Worm (Caenorhabditis elegans) whole organism, late embryonic: ENCODE data around the gene sre-20.

ENCODE experiments used
- C38D4.7 ChIP-seq: fragments of 200-800 bp; sonication (Bioruptor generic); optimal IDR thresholded peaks from 2 replicates; lab custom pipeline; 2018; ENCODE audit warnings: mild to moderate bottlenecking, missing genetic modification characterization, moderate library complexity, missing compliant biosample characterization
- F13H6.1 ChIP-seq: sonication (generic microtip); optimal IDR thresholded peaks from 2 replicates; lab custom pipeline; 2016; ENCODE audit warnings: missing genetic modification characterization, missing compliant biosample characterization
- K02D7.2 ChIP-seq: sonication (generic microtip); optimal IDR thresholded peaks from 2 replicates; lab custom pipeline; 2017; ENCODE audit warnings: mild to moderate bottlenecking, missing genetic modification characterization, missing compliant biosample characterization
- T23F11.4 ChIP-seq: fragments of 200-800 bp; sonication (Bioruptor generic); optimal IDR thresholded peaks from 2 replicates; lab custom pipeline; 2018; ENCODE audit warnings: mild to moderate bottlenecking, missing genetic modification characterization, missing compliant biosample characterization
- Y22D7AL.16 ChIP-seq: sonication (generic microtip); optimal IDR thresholded peaks from 2 replicates; lab custom pipeline; 2016; ENCODE audit warnings: missing genetic modification characterization, missing compliant biosample characterization
- ahr-1 ChIP-seq: sonication (generic microtip); optimal IDR thresholded peaks from 2 replicates; lab custom pipeline; 2016; ENCODE audit warnings: missing genetic modification characterization, missing compliant biosample characterization
- ceh-14 ChIP-seq: sonication (generic microtip); optimal IDR thresholded peaks from 2 replicates; lab custom pipeline; 2016; ENCODE audit warnings: missing genotype, missing genetic modification characterization, missing compliant biosample characterization
- ceh-18 ChIP-seq: sonication (generic microtip); optimal IDR thresholded peaks from 2 replicates; lab custom pipeline; 2016; ENCODE audit warnings: missing genetic modification characterization, missing compliant biosample characterization
- ceh-19 ChIP-seq: fragments of 200-800 bp; sonication (Bioruptor generic); optimal IDR thresholded peaks from 2 replicates; lab custom pipeline; 2018; ENCODE audit warnings: mild to moderate bottlenecking, missing genetic modification characterization, missing compliant biosample characterization
- ceh-2 ChIP-seq: sonication (generic microtip); optimal IDR thresholded peaks from 2 replicates; lab custom pipeline; 2016; ENCODE audit warnings: missing genotype, missing genetic modification characterization, missing compliant biosample characterization
- ceh-22 ChIP-seq: sonication (generic microtip); optimal IDR thresholded peaks from 2 replicates; lab custom pipeline; 2017; ENCODE audit warnings: missing biosample characterization, missing genetic modification characterization
- ceh-24 ChIP-seq: sonication (generic microtip); optimal IDR thresholded peaks from 2 replicates; lab custom pipeline; 2016; ENCODE audit warnings: mild to moderate bottlenecking, missing genetic modification characterization, missing compliant biosample characterization
- ceh-31 ChIP-seq: sonication (generic microtip); optimal IDR thresholded peaks from 2 replicates; lab custom pipeline; 2016; ENCODE audit warnings: missing genetic modification characterization, missing compliant biosample characterization
- ceh-45 ChIP-seq: fragments of 200-800 bp; sonication (Bioruptor generic); IDR thresholded peaks from 2 replicates; pipeline ENCODE4 v1.3.6; 2022; ENCODE audit warnings: missing genetic modification reagents, missing genetic modification characterization, missing compliant biosample characterization
- ceh-48 ChIP-seq: sonication (generic microtip); optimal IDR thresholded peaks from 2 replicates; lab custom pipeline; 2016; ENCODE audit warnings: missing genetic modification characterization, inconsistent platforms, missing compliant biosample characterization
- ceh-6 ChIP-seq: fragments of 200-800 bp; sonication (Bioruptor generic); optimal IDR thresholded peaks from 2 replicates; lab custom pipeline; 2018; ENCODE audit warnings: mild to moderate bottlenecking, missing genetic modification characterization, missing compliant biosample characterization
- ceh-9 ChIP-seq: sonication (generic microtip); optimal IDR thresholded peaks from 2 replicates; lab custom pipeline; 2016; ENCODE audit warnings: mild to moderate bottlenecking, missing genetic modification characterization, inconsistent platforms, missing compliant biosample characterization
- elt-2 ChIP-seq: sonication (generic microtip); optimal IDR thresholded peaks from 2 replicates; lab custom pipeline; 2016; ENCODE audit warnings: missing genetic modification reagents, missing genetic modification characterization, missing compliant biosample characterization
- ets-4 ChIP-seq: sonication (generic microtip); optimal IDR thresholded peaks from 2 replicates; lab custom pipeline; 2016; ENCODE audit warnings: missing genetic modification characterization, missing compliant biosample characterization
- eyg-1 ChIP-seq: sonication (generic microtip); optimal IDR thresholded peaks from 2 replicates; lab custom pipeline; 2016; ENCODE audit warnings: missing genotype, missing genetic modification characterization, missing compliant biosample characterization
- fax-1 ChIP-seq: sonication (generic microtip); optimal IDR thresholded peaks from 2 replicates; lab custom pipeline; 2016; ENCODE audit warnings: missing genotype, missing genetic modification characterization, missing compliant biosample characterization
- gmeb-2 ChIP-seq: sonication (generic microtip); optimal IDR thresholded peaks from 2 replicates; lab custom pipeline; 2016; ENCODE audit warnings: missing genetic modification characterization, inconsistent platforms, missing compliant biosample characterization
- hlh-15 ChIP-seq: sonication (generic microtip); optimal IDR thresholded peaks from 2 replicates; lab custom pipeline; 2016; ENCODE audit warnings: missing genetic modification characterization, missing compliant biosample characterization
- hlh-6 ChIP-seq: sonication (generic microtip); optimal IDR thresholded peaks from 2 replicates; lab custom pipeline; 2016; ENCODE audit warnings: missing genotype, missing genetic modification characterization, missing compliant biosample characterization
- hlh-8 ChIP-seq: sonication (generic microtip); optimal IDR thresholded peaks from 2 replicates; lab custom pipeline; 2016; ENCODE audit warnings: missing genotype, missing genetic modification characterization, missing compliant biosample characterization
- lim-6 ChIP-seq: sonication (generic microtip); optimal IDR thresholded peaks from 2 replicates; lab custom pipeline; 2016; ENCODE audit warnings: missing genetic modification characterization, missing compliant biosample characterization
- nfya-1 ChIP-seq: sonication (generic microtip); optimal IDR thresholded peaks from 2 replicates; lab custom pipeline; 2017; ENCODE audit warnings: missing genetic modification characterization, mild to moderate bottlenecking, missing compliant biosample characterization, antibody characterized with exemption, moderate library complexity
- nhr-11 ChIP-seq: fragments of 150-350 bp; optimal IDR thresholded peaks from 2 replicates; lab custom pipeline; 2014; ENCODE audit warnings: missing biosample characterization, missing genetic modification characterization
- nhr-232 ChIP-seq: sonication (generic microtip); optimal IDR thresholded peaks from 2 replicates; lab custom pipeline; 2016; ENCODE audit warnings: missing genetic modification characterization, missing compliant biosample characterization
- npax-4 ChIP-seq: sonication (generic microtip); optimal IDR thresholded peaks from 2 replicates; lab custom pipeline; 2016; ENCODE audit warnings: missing genetic modification characterization, missing compliant biosample characterization
- odd-2 ChIP-seq: sonication (generic microtip); optimal IDR thresholded peaks from 2 replicates; lab custom pipeline; 2017; ENCODE audit warnings: antibody characterized with exemption, mild to moderate bottlenecking, missing genetic modification characterization, missing compliant biosample characterization
- pag-3 ChIP-seq: sonication (generic microtip); optimal IDR thresholded peaks from 2 replicates; lab custom pipeline; 2016; ENCODE audit warnings: missing compliant biosample characterization, missing genetic modification characterization, borderline replicate concordance
- pat-9 ChIP-seq: fragments of 200-800 bp; sonication (Bioruptor generic); optimal IDR thresholded peaks from 2 replicates; lab custom pipeline; 2018; ENCODE audit warnings: mild to moderate bottlenecking, missing genetic modification characterization, moderate library complexity, missing compliant biosample characterization
- pax-1 ChIP-seq: fragments of 150-350 bp; optimal IDR thresholded peaks from 2 replicates; lab custom pipeline; 2014; ENCODE audit warnings: missing biosample characterization, missing genetic modification characterization
- pha-4 ChIP-seq: fragments of 150-350 bp; optimal IDR thresholded peaks from 2 replicates; lab custom pipeline; 2018; ENCODE audit warnings: missing biosample characterization, missing genetic modification reagents, missing genetic modification characterization
- pros-1 ChIP-seq: fragments of 150-350 bp; optimal IDR thresholded peaks from 2 replicates; lab custom pipeline; 2014; ENCODE audit warnings: missing biosample characterization, missing genetic modification reagents, missing genetic modification characterization
- rnt-1 ChIP-seq: sonication (generic microtip); optimal IDR thresholded peaks from 2 replicates; lab custom pipeline; 2016; ENCODE audit warnings: missing genetic modification characterization, missing compliant biosample characterization
- sox-2 ChIP-seq: fragments of 200-800 bp; sonication (Bioruptor generic); IDR thresholded peaks from 2 replicates; pipeline ENCODE4 v1.3.6; 2022; ENCODE audit warnings: missing genetic modification reagents, missing genetic modification characterization, missing compliant biosample characterization
- tbx-2 ChIP-seq: sonication (generic microtip); optimal IDR thresholded peaks from 2 replicates; lab custom pipeline; 2016; ENCODE audit warnings: missing genetic modification characterization, missing compliant biosample characterization
- tbx-7 ChIP-seq: sonication (generic microtip); optimal IDR thresholded peaks from 2 replicates; lab custom pipeline; 2016; ENCODE audit warnings: missing genotype, missing genetic modification characterization, missing compliant biosample characterization
- unc-3 ChIP-seq, 2 experiments: fragments of 200-800 bp in 1 of 2; sonication (Bioruptor generic) in 1 of 2; sonication (generic microtip) in 1 of 2; conservative IDR thresholded peaks in 1 of 2; optimal IDR thresholded peaks in 1 of 2; 2 replicates each; pipeline versions ENCODE4 v1.3.6 to Lab custom; 2016 to 2022; ENCODE audit warnings: missing compliant biosample characterization in 2 of 2, missing genetic modification characterization in 2 of 2, missing genetic modification reagents in 1 of 2
- unc-86 ChIP-seq: sonication (generic microtip); optimal IDR thresholded peaks from 2 replicates; lab custom pipeline; 2016; ENCODE audit warnings: missing genetic modification characterization, missing compliant biosample characterization
- ztf-16 ChIP-seq: sonication (generic microtip); optimal IDR thresholded peaks from 2 replicates; lab custom pipeline; 2017; ENCODE audit warnings: missing genetic modification characterization, missing compliant biosample characterization

The sre-20 gene

ce11 chrV:12800171-12800570 is 15.4 kb upstream of the sre-20 start, which contains the start of gene ugt-3:
TSS of gene ugt-3 (minus strand) at chrV:12800271.
- TF ChIP-seq ceh-2, result no peak
- TF ChIP-seq lim-6 (tag; lab: Kevin White, UChicago), result no peak
- TF ChIP-seq ceh-31 (tag; lab: Kevin White, UChicago), result no peak
- no peak for TF ChIP-seq nfya-1 (tag; lab: Kevin White, UChicago)
- TF ChIP-seq unc-86 (tag; lab: Kevin White, UChicago), result no peak
- TF ChIP-seq pros-1 (tag; lab: Kevin White, UChicago), result no peak
- no peak for TF ChIP-seq Y22D7AL.16 (tag; lab: Kevin White, UChicago)
- no peak for TF ChIP-seq nhr-232
- TF ChIP-seq ceh-9 (tag; lab: Kevin White, UChicago), result no peak
- no peak for TF ChIP-seq C38D4.7
- no peak for TF ChIP-seq gmeb-2 (tag; lab: Kevin White, UChicago)
- TF ChIP-seq nhr-11 (tag; lab: Kevin White, UChicago), result no peak

ce11 chrV:12797992-12798391 is 13.2 kb upstream of the sre-20 start, which contains the start of gene ugt-6:
TSS of gene ugt-6 (minus strand) at chrV:12798224.
- TF ChIP-seq pat-9 (tag; lab: Kevin White, UChicago), result no peak
- TF ChIP-seq hlh-6 (tag; lab: Kevin White, UChicago), result no peak
- TF ChIP-seq unc-86 (tag; lab: Kevin White, UChicago), result no peak
- no peak for TF ChIP-seq nhr-232
- no peak for TF ChIP-seq hlh-15
- no peak for TF ChIP-seq ceh-14 (tag; lab: Kevin White, UChicago)
- no peak for TF ChIP-seq hlh-8 (tag; lab: Kevin White, UChicago)
- TF ChIP-seq eyg-1 (tag; lab: Kevin White, UChicago), result no peak
- TF ChIP-seq fax-1, result no peak
- no peak for TF ChIP-seq ceh-6 (GFP tag; lab: Kevin White, UChicago)
- TF ChIP-seq tbx-2 (tag; lab: Kevin White, UChicago), result no peak
- TF ChIP-seq ztf-16, result no peak
- no peak for TF ChIP-seq ceh-45 (GFP tag; lab: Robert Waterston, UW)
- no peak for TF ChIP-seq ceh-24
- TF ChIP-seq ahr-1 (tag; lab: Kevin White, UChicago), result no peak
- no peak for TF ChIP-seq ceh-22 (tag; lab: Kevin White, UChicago)
- TF ChIP-seq unc-3 (GFP tag; conservative IDR thresholded peaks at IDR 0.05; lab: Robert Waterston, UW), result no peak
- no peak for TF ChIP-seq unc-3 (tag; optimal IDR thresholded peaks at IDR 0.05; lab: Kevin White, UChicago)

- no peak for TF ChIP-seq T23F11.4
- no peak for TF ChIP-seq K02D7.2 (tag; lab: Kevin White, UChicago)
- TF ChIP-seq pros-1 (tag; lab: Kevin White, UChicago), result no peak
- no peak for TF ChIP-seq ceh-19 (GFP tag; lab: Kevin White, UChicago)
- TF ChIP-seq nfya-1 (tag; lab: Kevin White, UChicago), result no peak
- no peak for TF ChIP-seq sox-2 (GFP tag; lab: Robert Waterston, UW)
- TF ChIP-seq odd-2 (tag; lab: Kevin White, UChicago), result no peak
- no peak for TF ChIP-seq npax-4
- TF ChIP-seq pha-4 (tag; lab: Kevin White, UChicago), result no peak
- TF ChIP-seq F13H6.1 (tag; lab: Kevin White, UChicago), result no peak
- TF ChIP-seq pax-1 (tag; lab: Kevin White, UChicago), result no peak
- no peak for TF ChIP-seq ceh-45 (GFP tag; lab: Robert Waterston, UW)
- no peak for TF ChIP-seq pag-3 (tag; lab: Kevin White, UChicago)
- no peak for TF ChIP-seq ceh-48 (tag; lab: Kevin White, UChicago)
- no peak for TF ChIP-seq elt-2
- no peak for TF ChIP-seq tbx-7 (tag; lab: Kevin White, UChicago)
- no peak for TF ChIP-seq rnt-1
- no peak for TF ChIP-seq ceh-18
- no peak for TF ChIP-seq ets-4
- TF ChIP-seq nhr-232, result no peak
- TF ChIP-seq, all 69 proteins: peak for 0
Observed at ce11 chrV:12796908-12797490, 12.2 kb upstream of the sre-20 start.
